Fruit fly (Drosophila melanogaster) whole organism, embryonic: Measurements from ENCODE around the gene cerv.

Source experiments
- Adf1 ChIP-seq: fragments of 200-800 bp; sonication (Bioruptor generic); IDR thresholded peaks from 2 replicates; pipeline ENCODE4 v1.3.6; 2022; ENCODE audit warnings: missing biosample characterization, missing genetic modification characterization
- CG11093 ChIP-seq: fragments of 200-800 bp; sonication (Bioruptor generic); IDR thresholded peaks from 3 replicates; pipeline ENCODE4 v1.3.6; 2022; ENCODE audit warnings: missing biosample characterization, missing genetic modification characterization
- CG11560 ChIP-seq: fragments of 200-800 bp; sonication (Bioruptor generic); IDR thresholded peaks from 3 replicates; pipeline ENCODE4 v1.3.6; 2022; ENCODE audit warnings: missing biosample characterization, missing genetic modification characterization
- CG12236 ChIP-seq: fragments of 200-800 bp; sonication (Bioruptor generic); optimal IDR thresholded peaks from 2 replicates; lab custom pipeline; 2016; ENCODE audit warnings: missing biosample characterization, missing genetic modification characterization
- CG13287 ChIP-seq: fragments of 200-800 bp; sonication (Bioruptor generic); IDR thresholded peaks from 2 replicates; pipeline ENCODE4 v1.3.6; 2022; ENCODE audit warnings: missing biosample characterization, missing genetic modification characterization; ENCODE audit not compliant: partially characterized antibody
- CG14667 ChIP-seq: fragments of 200-800 bp; sonication (Bioruptor generic); IDR thresholded peaks from 2 replicates; pipeline ENCODE4 v1.3.6; 2022; ENCODE audit warnings: missing biosample characterization, missing genetic modification characterization
- CG1603 ChIP-seq: fragments of 200-800 bp; sonication (Bioruptor generic); optimal IDR thresholded peaks from 2 replicates; lab custom pipeline; 2019; ENCODE audit warnings: missing biosample characterization, mild to moderate bottlenecking, missing genetic modification characterization, moderate library complexity
- CG1832 ChIP-seq: fragments of 200-800 bp; sonication (Bioruptor generic); optimal IDR thresholded peaks from 2 replicates; lab custom pipeline; 2017; ENCODE audit warnings: missing biosample characterization, mild to moderate bottlenecking, missing genetic modification characterization, inconsistent platforms
- CG2120 ChIP-seq: fragments of 200-800 bp; sonication (Bioruptor generic); optimal IDR thresholded peaks from 3 replicates; lab custom pipeline; 2016; ENCODE audit warnings: missing biosample characterization, missing genetic modification characterization
- CG31224 ChIP-seq: fragments of 200-800 bp; sonication (Bioruptor generic); IDR thresholded peaks from 2 replicates; pipeline ENCODE4 v1.3.6; 2022; ENCODE audit warnings: missing biosample characterization, missing genetic modification characterization
- CG32772 ChIP-seq: fragments of 200-800 bp; sonication (Bioruptor generic); IDR thresholded peaks from 2 replicates; pipeline ENCODE4 v1.3.6; 2022; ENCODE audit warnings: missing biosample characterization, missing genetic modification characterization
- CG33213 ChIP-seq: fragments of 200-800 bp; sonication (Bioruptor generic); optimal IDR thresholded peaks from 3 replicates; lab custom pipeline; 2016; ENCODE audit warnings: missing biosample characterization, missing genetic modification characterization
- CG4424 ChIP-seq: fragments of 200-800 bp; sonication (Bioruptor generic); optimal IDR thresholded peaks from 3 replicates; lab custom pipeline; 2016; ENCODE audit warnings: missing biosample characterization, missing genetic modification characterization
- CG8281 ChIP-seq: fragments of 200-800 bp; sonication (Bioruptor generic); optimal IDR thresholded peaks from 2 replicates; lab custom pipeline; 2018; ENCODE audit warnings: missing biosample characterization, mild to moderate bottlenecking, missing genetic modification characterization, moderate library complexity
- CG9817 ChIP-seq: fragments of 200-800 bp; sonication (Bioruptor generic); optimal IDR thresholded peaks from 2 replicates; lab custom pipeline; 2018; ENCODE audit warnings: missing biosample characterization, mild to moderate bottlenecking, missing genetic modification characterization, moderate library complexity
- Fer3 ChIP-seq: fragments of 200-800 bp; sonication (Bioruptor generic); optimal IDR thresholded peaks from 2 replicates; lab custom pipeline; 2018; ENCODE audit warnings: missing biosample characterization, mild to moderate bottlenecking, missing genetic modification characterization, moderate library complexity
- Gsc ChIP-seq: fragments of 200-800 bp; sonication (Bioruptor generic); IDR thresholded peaks from 2 replicates; pipeline ENCODE4 v1.3.6; 2022; ENCODE audit warnings: missing biosample characterization, missing genetic modification characterization
- HLHmδ ChIP-seq: fragments of 200-800 bp; sonication (Bioruptor generic); optimal IDR thresholded peaks from 2 replicates; lab custom pipeline; 2018; ENCODE audit warnings: missing biosample characterization, mild to moderate bottlenecking, missing genetic modification characterization, moderate library complexity
- Hand ChIP-seq: fragments of 200-800 bp; sonication (Bioruptor generic); optimal IDR thresholded peaks from 2 replicates; lab custom pipeline; 2017; ENCODE audit warnings: mild to moderate bottlenecking, missing biosample characterization, missing genetic modification reagents, missing genetic modification characterization
- Hey ChIP-seq: fragments of 200-800 bp; sonication (Bioruptor generic); optimal IDR thresholded peaks from 3 replicates; lab custom pipeline; 2018; ENCODE audit warnings: missing biosample characterization, mild to moderate bottlenecking, missing genetic modification characterization
- HmgD ChIP-seq: fragments of 200-800 bp; sonication (Bioruptor generic); optimal IDR thresholded peaks from 3 replicates; lab custom pipeline; 2016; ENCODE audit warnings: missing biosample characterization, missing genetic modification characterization
- Hr51 ChIP-seq, 2 experiments: fragments of 200-800 bp; sonication (Bioruptor generic); optimal IDR thresholded peaks; 2 replicates in 1 of 2; 3 replicates in 1 of 2; lab custom pipeline; 2016 to 2018; ENCODE audit warnings: missing biosample characterization in 2 of 2, missing genetic modification characterization in 2 of 2, mild to moderate bottlenecking in 1 of 2, moderate library complexity in 1 of 2
- Kr ChIP-seq: fragments of 200-800 bp; sonication (Bioruptor generic); optimal IDR thresholded peaks from 2 replicates; lab custom pipeline; 2017; ENCODE audit warnings: missing biosample characterization, mild to moderate bottlenecking, missing genetic modification characterization
- Sox100B ChIP-seq: fragments of 200-800 bp; sonication (Bioruptor generic); optimal IDR thresholded peaks from 3 replicates; lab custom pipeline; 2018; ENCODE audit warnings: missing biosample characterization, mild to moderate bottlenecking, missing genetic modification characterization
- Sry-β ChIP-seq: fragments of 200-800 bp; sonication (Bioruptor generic); optimal IDR thresholded peaks from 2 replicates; lab custom pipeline; 2018; ENCODE audit warnings: missing biosample characterization, mild to moderate bottlenecking, missing genetic modification characterization, moderate library complexity
- TFAM ChIP-seq: fragments of 200-800 bp; sonication (Bioruptor generic); optimal IDR thresholded peaks from 2 replicates; lab custom pipeline; 2017; ENCODE audit warnings: missing biosample characterization, missing genetic modification characterization, inconsistent platforms
- abd-A ChIP-seq: fragments of 200-800 bp; sonication (Bioruptor generic); optimal IDR thresholded peaks from 3 replicates; lab custom pipeline; 2019; ENCODE audit warnings: missing biosample characterization, mild to moderate bottlenecking, missing genetic modification characterization, moderate library complexity
- ap ChIP-seq: fragments of 200-800 bp; sonication (Bioruptor generic); IDR thresholded peaks from 2 replicates; pipeline ENCODE4 v1.3.6; 2022; ENCODE audit warnings: missing biosample characterization, missing genetic modification characterization
- bigmax ChIP-seq: fragments of 200-800 bp; sonication (Bioruptor generic); optimal IDR thresholded peaks from 2 replicates; lab custom pipeline; 2018; ENCODE audit warnings: missing biosample characterization, mild to moderate bottlenecking, missing genetic modification characterization
- caup ChIP-seq: fragments of 200-800 bp; sonication (Bioruptor generic); optimal IDR thresholded peaks from 3 replicates; lab custom pipeline; 2017; ENCODE audit warnings: missing biosample characterization, mild to moderate bottlenecking, missing genetic modification characterization, moderate library complexity; ENCODE audit not compliant: severe bottlenecking
- chn ChIP-seq: fragments of 200-800 bp; sonication (Bioruptor generic); optimal IDR thresholded peaks from 2 replicates; lab custom pipeline; 2016; ENCODE audit warnings: missing biosample characterization, missing genetic modification characterization
- cwo ChIP-seq: fragments of 200-800 bp; sonication (Bioruptor generic); optimal IDR thresholded peaks from 3 replicates; lab custom pipeline; 2017; ENCODE audit warnings: missing biosample characterization, missing genetic modification characterization, mild to moderate bottlenecking, moderate library complexity, missing genetic modification reagents
- danr ChIP-seq: fragments of 200-800 bp; sonication (Bioruptor generic); IDR thresholded peaks from 2 replicates; pipeline ENCODE4 v1.3.6; 2022; ENCODE audit warnings: missing biosample characterization, missing genetic modification characterization
- dimm ChIP-seq: fragments of 200-800 bp; sonication (Bioruptor generic); IDR thresholded peaks from 2 replicates; pipeline ENCODE4 v1.3.6; 2022; ENCODE audit warnings: missing biosample characterization, missing genetic modification characterization
- en ChIP-seq: fragments of 200-800 bp; sonication (Bioruptor generic); optimal IDR thresholded peaks from 2 replicates; lab custom pipeline; 2016; ENCODE audit warnings: missing biosample characterization, missing genetic modification characterization
- fd96Cb ChIP-seq: fragments of 200-800 bp; sonication (Bioruptor generic); optimal IDR thresholded peaks from 2 replicates; lab custom pipeline; 2018; ENCODE audit warnings: missing biosample characterization, mild to moderate bottlenecking, missing genetic modification characterization, moderate library complexity
- fru ChIP-seq: fragments of >200 bp; optimal IDR thresholded peaks from 2 replicates; lab custom pipeline; 2017
- gcm ChIP-seq: fragments of 200-800 bp; sonication (Bioruptor generic); optimal IDR thresholded peaks from 2 replicates; lab custom pipeline; 2019; ENCODE audit warnings: missing biosample characterization, mild to moderate bottlenecking, missing genetic modification characterization, moderate library complexity
- gfzf ChIP-seq: fragments of 200-800 bp; sonication (Bioruptor generic); optimal IDR thresholded peaks from 2 replicates; lab custom pipeline; 2016; ENCODE audit warnings: missing biosample characterization, mild to moderate bottlenecking, missing genetic modification characterization, moderate library complexity
- grn ChIP-seq: fragments of 200-800 bp; sonication (Bioruptor generic); optimal IDR thresholded peaks from 3 replicates; lab custom pipeline; 2017; ENCODE audit warnings: missing biosample characterization, missing genetic modification characterization
- jumu ChIP-seq: fragments of 200-800 bp; sonication (Bioruptor generic); optimal IDR thresholded peaks from 3 replicates; lab custom pipeline; 2016; ENCODE audit warnings: missing biosample characterization, missing genetic modification characterization
- ken ChIP-seq: fragments of 200-800 bp; sonication (Bioruptor generic); IDR thresholded peaks from 3 replicates; pipeline ENCODE4 v1.3.6; 2022; ENCODE audit warnings: missing biosample characterization, missing genetic modification characterization
- lbe ChIP-seq: fragments of 200-800 bp; sonication (Bioruptor generic); optimal IDR thresholded peaks from 2 replicates; lab custom pipeline; 2016; ENCODE audit warnings: missing biosample characterization, mild to moderate bottlenecking, missing genetic modification characterization
- lov ChIP-seq, 2 experiments: fragments of 200-800 bp in 1 of 2; fragments of >200 bp in 1 of 2; sonication (Bioruptor generic) in 1 of 2; IDR thresholded peaks in 1 of 2; optimal IDR thresholded peaks in 1 of 2; 2 replicates in 1 of 2; 3 replicates in 1 of 2; pipeline versions ENCODE4 v1.3.6 to Lab custom; 2017 to 2022; ENCODE audit warnings: missing biosample characterization in 1 of 2, missing genetic modification characterization in 1 of 2
- luna ChIP-seq: fragments of 200-800 bp; sonication (Bioruptor generic); optimal IDR thresholded peaks from 2 replicates; lab custom pipeline; 2016; ENCODE audit warnings: missing biosample characterization, missing genetic modification characterization
- nau ChIP-seq: fragments of 200-800 bp; sonication (Bioruptor generic); optimal IDR thresholded peaks from 3 replicates; lab custom pipeline; 2017; ENCODE audit warnings: missing biosample characterization, mild to moderate bottlenecking, missing genetic modification characterization, missing genetic modification reagents
- phol ChIP-seq: fragments of 200-800 bp; sonication (Bioruptor generic); optimal IDR thresholded peaks from 3 replicates; lab custom pipeline; 2018; ENCODE audit warnings: missing biosample characterization, mild to moderate bottlenecking, missing genetic modification characterization, moderate library complexity
- slou ChIP-seq: fragments of 200-800 bp; sonication (Bioruptor generic); optimal IDR thresholded peaks from 3 replicates; lab custom pipeline; 2016; ENCODE audit warnings: missing biosample characterization, missing genetic modification characterization
- sna ChIP-seq: fragments of 200-800 bp; sonication (Bioruptor generic); IDR thresholded peaks from 2 replicates; pipeline ENCODE4 v1.3.6; 2022; ENCODE audit warnings: missing biosample characterization, missing genetic modification characterization; ENCODE audit not compliant: partially characterized antibody
- tap ChIP-seq: fragments of 200-800 bp; optimal IDR thresholded peaks from 3 replicates; lab custom pipeline; 2019; ENCODE audit warnings: missing biosample characterization, mild to moderate bottlenecking, missing genetic modification characterization, moderate library complexity

Gene cerv

dm6 chrX:15615426-15615825, 37.5 kb upstream of the cerv start (continued):
- TF ChIP-seq luna (GFP tag; lab: Kevin White, UChicago), result no peak
- no peak for TF ChIP-seq CG31224
- TF ChIP-seq slou (GFP tag; lab: Kevin White, UChicago), result no peak
- TF ChIP-seq Sry-β, result no peak
- peak; percentile 63 for TF ChIP-seq tap (tag; lab: Kevin White, UChicago)
- peak; percentile 57; the same call in 1 of the 3 replicates for TF ChIP-seq ken (GFP tag; lab: Robert Waterston, UW)
- peak; percentile 71 for TF ChIP-seq fd96Cb (tag; lab: Kevin White, UChicago)
- no peak for TF ChIP-seq TFAM (GFP tag; lab: Kevin White, UChicago)
- TF ChIP-seq lov (optimal IDR thresholded peaks at IDR 0.05; lab: Kevin White, UChicago), result no peak
- TF ChIP-seq lov (GFP tag; IDR thresholded peaks at IDR 0.05; lab: Robert Waterston, UW), result no peak
- TF ChIP-seq sna (GFP tag; lab: Robert Waterston, UW), result no peak
- no peak for TF ChIP-seq fru (lab: Kevin White, UChicago)
- peak; percentile 63 for TF ChIP-seq CG1603 (tag; lab: Kevin White, UChicago)
- TF ChIP-seq CG33213 (GFP tag; lab: Kevin White, UChicago), result peak; percentile 13
- TF ChIP-seq cwo, result no peak
- TF ChIP-seq Hand, result no peak
- TF ChIP-seq jumu (GFP tag; lab: Kevin White, UChicago), result no peak
- TF ChIP-seq dimm, result no peak; the same call in 1 of the 2 replicates
- peak; percentile 29 for TF ChIP-seq gcm
- peak; percentile 11 for TF ChIP-seq CG8281 (tag; lab: Kevin White, UChicago)
- peak; percentile 13; the same call in 1 of the 2 replicates for TF ChIP-seq ap
- no peak for TF ChIP-seq abd-A (tag; lab: Kevin White, UChicago)
- TF ChIP-seq grn (GFP tag; lab: Kevin White, UChicago), result no peak
- TF ChIP-seq CG32772 (GFP tag; lab: Robert Waterston, UW), result 0 out of 2 replicates have a peak, but pooled peaks have one; percentile 50
- no peak for TF ChIP-seq caup (GFP tag; lab: Kevin White, UChicago)
- peak; percentile 27 for TF ChIP-seq CG2120
- peak; percentile 42 for TF ChIP-seq Sox100B (GFP tag; lab: Kevin White, UChicago)
- no peak for TF ChIP-seq gfzf (GFP tag; lab: Kevin White, UChicago)
- TF ChIP-seq CG14667 (GFP tag; lab: Robert Waterston, UW), result no peak
- TF ChIP-seq CG9817 (tag; lab: Kevin White, UChicago), result peak; percentile 38
- TF ChIP-seq danr (GFP tag; lab: Robert Waterston, UW), result no peak
- TF ChIP-seq Fer3 (tag; lab: Kevin White, UChicago), result peak; percentile 43
- no peak for TF ChIP-seq CG1832 (GFP tag; lab: Kevin White, UChicago)
- TF ChIP-seq lbe (GFP tag; lab: Kevin White, UChicago), result no peak
- TF ChIP-seq Hr51 (GFP tag; optimal IDR thresholded peaks at IDR 0.05; lab: Kevin White, UChicago), result peak in 1 of 2 experiments; percentile 76
- no peak for TF ChIP-seq en (GFP tag; lab: Kevin White, UChicago)
- TF ChIP-seq CG12236 (GFP tag; lab: Kevin White, UChicago), result no peak
- TF ChIP-seq bigmax (GFP tag; lab: Kevin White, UChicago), result no peak
- no peak for TF ChIP-seq HmgD (GFP tag; lab: Kevin White, UChicago)
- peak; percentile 43 for TF ChIP-seq CG4424
- TF ChIP-seq CG11560, result peak; percentile 23; the same call in 1 of the 3 replicates
- no peak for TF ChIP-seq Gsc (GFP tag; lab: Robert Waterston, UW)
- peak; percentile 10 for TF ChIP-seq chn (GFP tag; lab: Kevin White, UChicago)
- TF ChIP-seq nau (GFP tag; lab: Kevin White, UChicago), result no peak
- TF ChIP-seq Kr, result no peak
- no peak for TF ChIP-seq CG11093
- peak; percentile 75 for TF ChIP-seq phol (tag; lab: Kevin White, UChicago)
- no peak for TF ChIP-seq HLHmδ (GFP tag; lab: Kevin White, UChicago)
- no peak for TF ChIP-seq CG13287
- TF ChIP-seq Adf1, result no peak
- TF ChIP-seq Hey (tag; lab: Kevin White, UChicago), result no peak
